Worm (Caenorhabditis elegans) whole organism, mixed stage, embryonic: ENCODE measurements around the gene nhx-2.

Experiments used
- cnd-1 ChIP-seq: fragments of 200-800 bp; sonication (Bioruptor generic); optimal IDR thresholded peaks from 2 replicates; lab custom pipeline; 2018; ENCODE audit warnings: mild to moderate bottlenecking, missing genetic modification characterization, missing compliant biosample characterization
- elt-1 ChIP-seq: sonication (generic microtip); optimal IDR thresholded peaks from 2 replicates; lab custom pipeline; 2017; ENCODE audit warnings: missing genetic modification characterization, mild to moderate bottlenecking, missing compliant biosample characterization, antibody characterized with exemption, moderate library complexity, borderline replicate concordance; ENCODE audit not compliant: insufficient read depth
- lin-13 ChIP-seq: fragments of 150-350 bp; optimal IDR thresholded peaks from 2 replicates; lab custom pipeline; 2014; ENCODE audit warnings: missing biosample characterization, missing genetic modification characterization
- snpc-4 ChIP-seq: fragments of 150-350 bp; optimal IDR thresholded peaks from 2 replicates; lab custom pipeline; 2014; ENCODE audit warnings: missing biosample characterization, missing genetic modification characterization

- TF ChIP-seq lin-13 (no peak), cnd-1 (tag; lab: Kevin White, UChicago) (no peak), elt-1 (tag; lab: Kevin White, UChicago) (no peak), snpc-4 (tag; lab: Kevin White, UChicago) (no peak)
Measured at ce11 chrII:7697156-7697555, 3.4 kb upstream of the nhx-2 start.
